Fruit fly (Drosophila melanogaster): ENCODE measurements around the gene Ugt303B3.

DNA sequence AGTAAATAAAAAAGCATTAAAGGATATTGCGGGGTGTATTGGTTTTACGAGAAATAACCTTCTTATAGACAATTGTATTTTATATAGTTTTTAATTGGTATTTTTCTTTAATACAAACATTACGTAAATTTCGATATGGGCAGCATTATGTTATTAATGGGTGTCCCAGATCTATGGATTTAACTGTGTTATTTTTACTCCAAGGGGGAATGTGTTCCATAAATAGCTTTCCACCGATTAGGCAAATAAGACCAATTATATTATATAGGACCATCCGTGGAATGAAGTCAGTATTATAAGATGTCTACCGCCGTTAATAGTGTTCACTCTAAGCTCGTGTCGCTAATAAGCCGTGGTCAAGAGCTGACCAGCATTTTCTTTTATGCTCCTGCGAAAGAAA, 51.0 kb downstream of the Ugt303B3 start, which contains the start of gene Ir94g:
- TF ChIP-seq CG8478 (optimal IDR thresholded peaks at IDR 0.05) (no peak), CTCF (optimal IDR thresholded peaks at IDR 0.05) (no peak)
